Worm (Caenorhabditis elegans): ENCODE results near the gene DH11.2.

DH11.2 gene

DNA sequence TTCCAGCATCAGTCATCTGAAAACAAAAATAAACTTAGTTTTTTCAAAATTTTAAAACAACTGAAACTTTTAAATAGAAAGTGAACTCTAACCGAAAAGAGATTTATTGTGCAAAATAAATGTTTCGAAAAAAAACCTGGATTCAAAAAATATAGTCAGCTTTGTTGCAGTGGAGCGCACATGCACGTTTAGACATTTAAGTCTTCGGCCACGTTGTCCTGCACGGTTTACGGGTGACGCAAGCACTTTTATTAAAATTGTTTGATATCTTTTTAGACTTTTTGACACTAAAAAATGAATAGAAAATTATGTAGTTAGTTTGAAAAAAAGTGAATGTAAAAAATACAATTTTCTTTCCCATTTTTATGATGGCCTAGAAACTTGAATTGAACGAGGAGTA lies 26.8 kb downstream of the DH11.2 start, which contains the start of the genes ubh-4 and algn-6:
Gene ubh-4, minus strand, starts transcription at position 182 of the 400 bp plus-strand sequence.
Gene algn-6, plus strand, starts transcription at position 387 of the 400 bp plus-strand sequence.
- TF ChIP-seq syd-9 (tag; optimal IDR thresholded peaks at IDR 0.05) (no peak), lim-6 (tag; optimal IDR thresholded peaks at IDR 0.05) (no peak), zip-5 (tag; optimal IDR thresholded peaks at IDR 0.05) (peak; percentile 65), ceh-18 (tag; optimal IDR thresholded peaks at IDR 0.05) (no peak), ceh-31 (tag; optimal IDR thresholded peaks at IDR 0.05) (peak; percentile 84), tbx-2 (tag; optimal IDR thresholded peaks at IDR 0.05) (peak; percentile 48), pqm-1 (tag; optimal IDR thresholded peaks at IDR 0.05) (no peak), unc-42 (tag; optimal IDR thresholded peaks at IDR 0.05) (peak; percentile 56), ceh-30 (tag; optimal IDR thresholded peaks at IDR 0.05) (no peak), ceh-22 (tag; optimal IDR thresholded peaks at IDR 0.05) (no peak), ahr-1 (tag; optimal IDR thresholded peaks at IDR 0.05) (no peak), eyg-1 (tag; optimal IDR thresholded peaks at IDR 0.05) (no peak), nfya-1 (tag; optimal IDR thresholded peaks at IDR 0.05) (peak; percentile 21), sox-2 (GFP tag; IDR thresholded peaks at IDR 0.05) (no peak), ceh-14 (tag; optimal IDR thresholded peaks at IDR 0.05) (peak; percentile 5), che-1 (tag; optimal IDR thresholded peaks at IDR 0.05) (no peak), T23F11.4 (GFP tag; optimal IDR thresholded peaks at IDR 0.05) (no peak), dmd-4 (tag; optimal IDR thresholded peaks at IDR 0.05; ENCODE audit: borderline replicate concordance) (no peak), ztf-16 (tag; optimal IDR thresholded peaks at IDR 0.05) (peak; percentile 47), elt-2 (tag; optimal IDR thresholded peaks at IDR 0.05) (peak; percentile 35), rnt-1 (tag; optimal IDR thresholded peaks at IDR 0.05) (no peak), hlh-6 (tag; optimal IDR thresholded peaks at IDR 0.05) (no peak), ref-2 (tag; optimal IDR thresholded peaks at IDR 0.05) (peak; percentile 30), Y22D7AL.16 (tag; optimal IDR thresholded peaks at IDR 0.05) (no peak), hlh-8 (tag; optimal IDR thresholded peaks at IDR 0.05) (peak; percentile 2), npax-4 (tag; optimal IDR thresholded peaks at IDR 0.05) (no peak), nhr-11 (tag; optimal IDR thresholded peaks at IDR 0.05) (no peak), C38D4.7 (GFP tag; optimal IDR thresholded peaks at IDR 0.05) (no peak), sox-4 (tag; optimal IDR thresholded peaks at IDR 0.05) (no peak), ttx-3 (tag; optimal IDR thresholded peaks at IDR 0.05) (no peak), mec-3 (tag; optimal IDR thresholded peaks at IDR 0.05; ENCODE audit: borderline replicate concordance) (no peak), C08G9.2 (tag; optimal IDR thresholded peaks at IDR 0.05) (peak; percentile 67), ceh-2 (tag; optimal IDR thresholded peaks at IDR 0.05) (peak; percentile 70), tbx-7 (tag; optimal IDR thresholded peaks at IDR 0.05) (peak; percentile 42), elt-4 (tag; optimal IDR thresholded peaks at IDR 0.05) (no peak), hlh-30 (tag; optimal IDR thresholded peaks at IDR 0.05; ENCODE audit: insufficient read depth) (no peak), unc-86 (tag; optimal IDR thresholded peaks at IDR 0.05) (no peak), pax-1 (tag; optimal IDR thresholded peaks at IDR 0.05) (no peak), odd-2 (tag; optimal IDR thresholded peaks at IDR 0.05) (no peak), unc-55 (GFP tag; optimal IDR thresholded peaks at IDR 0.05) (no peak)

DNA sequence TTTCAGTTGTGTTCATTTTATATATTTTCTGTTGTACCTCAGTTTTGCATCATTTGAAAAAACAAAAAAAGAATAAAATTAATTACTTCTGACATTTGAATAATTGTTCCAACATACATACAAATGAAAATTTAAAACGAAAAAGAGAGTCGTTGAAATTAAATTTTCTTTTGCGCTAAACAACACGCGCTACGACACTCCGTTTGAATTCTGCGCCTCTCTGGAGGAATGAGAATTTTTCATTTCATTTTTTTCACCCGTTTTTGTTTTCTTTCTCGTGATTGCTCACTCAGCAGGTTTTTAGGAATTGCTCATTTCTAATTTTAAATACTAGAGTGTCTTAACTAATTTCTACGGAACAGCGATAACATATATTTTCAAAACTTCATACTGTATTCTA lies 29.0 kb downstream of the DH11.2 start:
- no peak for TF ChIP-seq ceh-34 (tag; optimal IDR thresholded peaks at IDR 0.05)
- TF ChIP-seq unc-42 (tag; optimal IDR thresholded peaks at IDR 0.05), result peak; percentile 80
- no peak for TF ChIP-seq rnt-1 (tag; optimal IDR thresholded peaks at IDR 0.05)

DNA sequence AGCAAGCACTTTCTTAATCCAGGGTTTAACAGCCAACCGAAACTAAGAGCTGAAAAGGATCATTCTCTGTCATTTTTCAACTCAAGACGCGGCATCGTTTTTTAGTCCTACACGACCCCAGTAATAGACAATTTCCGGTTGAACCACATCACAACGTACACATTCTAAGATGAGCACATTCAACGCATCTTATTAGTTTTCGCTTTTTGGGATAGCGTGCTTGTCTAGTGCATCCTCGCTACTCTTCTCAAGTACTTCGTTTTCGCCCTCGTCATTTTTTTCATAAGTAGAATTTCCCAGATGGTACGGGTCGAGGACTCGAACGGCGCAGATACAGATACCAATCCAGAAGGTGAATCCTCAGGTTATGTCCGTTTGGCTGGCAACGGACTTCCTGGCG lies 29.7 kb downstream of the DH11.2 start, which contains the start of gene T05H10.1:
Gene T05H10.1, plus strand, starts transcription at position 301 of the 400 bp plus-strand sequence.
- TF ChIP-seq ceh-31 (tag; optimal IDR thresholded peaks at IDR 0.05) (no peak), K09A11.1 (tag; optimal IDR thresholded peaks at IDR 0.05; ENCODE audit: insufficient read depth) (no peak), fax-1 (tag; optimal IDR thresholded peaks at IDR 0.05) (no peak), hlh-13 (GFP tag; optimal IDR thresholded peaks at IDR 0.05) (no peak), ceh-2 (tag; optimal IDR thresholded peaks at IDR 0.05) (no peak), elt-4 (tag; optimal IDR thresholded peaks at IDR 0.05) (no peak), odd-2 (tag; optimal IDR thresholded peaks at IDR 0.05) (no peak), ceh-24 (tag; optimal IDR thresholded peaks at IDR 0.05) (no peak), hlh-8 (tag; optimal IDR thresholded peaks at IDR 0.05) (no peak), F13H6.1 (tag; optimal IDR thresholded peaks at IDR 0.05) (no peak), mec-3 (tag; optimal IDR thresholded peaks at IDR 0.05; ENCODE audit: borderline replicate concordance) (no peak), ceh-34 (tag; optimal IDR thresholded peaks at IDR 0.05) (no peak), tbx-2 (tag; optimal IDR thresholded peaks at IDR 0.05) (no peak), fkh-10 (GFP tag; optimal IDR thresholded peaks at IDR 0.05) (no peak), dmd-4 (tag; optimal IDR thresholded peaks at IDR 0.05; ENCODE audit: borderline replicate concordance) (no peak), sdc-2 (tag; optimal IDR thresholded peaks at IDR 0.05) (no peak), pax-1 (tag; optimal IDR thresholded peaks at IDR 0.05) (no peak)

Measured in whole organism, late embryonic.